Fruit fly (Drosophila melanogaster) whole organism, wandering third instar larva: ENCODE measurements around the gene CG7386.

ENCODE experiments used
- Abd-B ChIP-seq: fragments of >200 bp; optimal IDR thresholded peaks from 2 replicates; lab custom pipeline; 2017; ENCODE audit warnings: missing biosample characterization, missing genetic modification characterization
- CG32264 ChIP-seq: fragments of 200-800 bp; sonication (Bioruptor generic); optimal IDR thresholded peaks from 2 replicates; lab custom pipeline; 2016; ENCODE audit warnings: missing biosample characterization, missing genetic modification characterization
- CG9705 ChIP-seq: fragments of 200-800 bp; sonication (Bioruptor generic); optimal IDR thresholded peaks from 2 replicates; lab custom pipeline; 2018; ENCODE audit warnings: missing biosample characterization, mild to moderate bottlenecking, missing genetic modification characterization
- CrebA ChIP-seq: fragments of 200-800 bp; sonication (Bioruptor generic); optimal IDR thresholded peaks from 2 replicates; lab custom pipeline; 2016; ENCODE audit warnings: missing biosample characterization, mild to moderate bottlenecking, missing genetic modification characterization, borderline replicate concordance
- Dfd ChIP-seq: fragments of >200 bp; optimal IDR thresholded peaks from 2 replicates; lab custom pipeline; 2017; ENCODE audit warnings: missing biosample characterization, missing genetic modification characterization
- GATAd ChIP-seq: sonication (Bioruptor generic); optimal IDR thresholded peaks from 2 replicates; lab custom pipeline; 2016; ENCODE audit warnings: missing biosample characterization, missing genetic modification characterization
- HLH106 ChIP-seq: fragments of 200-800 bp; optimal IDR thresholded peaks from 3 replicates; lab custom pipeline; 2019; ENCODE audit warnings: missing biosample characterization, mild to moderate bottlenecking, missing genetic modification characterization, moderate library complexity
- Hnf4 ChIP-seq: fragments of 200-800 bp; sonication (Bioruptor generic); optimal IDR thresholded peaks from 2 replicates; lab custom pipeline; 2016; ENCODE audit warnings: missing biosample characterization, mild to moderate bottlenecking, missing genetic modification characterization
- Hr78 ChIP-seq: fragments of >200 bp; optimal IDR thresholded peaks from 2 replicates; lab custom pipeline; 2017; ENCODE audit warnings: missing biosample characterization, missing genetic modification characterization
- Hr83 ChIP-seq: fragments of 200-300 bp; sonication (Bioruptor generic); optimal IDR thresholded peaks from 2 replicates; lab custom pipeline; 2016; ENCODE audit warnings: missing biosample characterization, mild to moderate bottlenecking, missing genetic modification characterization, moderate library complexity; ENCODE audit not compliant: poor library complexity, severe bottlenecking
- Mio ChIP-seq: sonication (Bioruptor generic); optimal IDR thresholded peaks from 2 replicates; lab custom pipeline; 2016; ENCODE audit warnings: missing biosample characterization, missing genetic modification characterization
- N ChIP-seq: fragments of >200 bp; optimal IDR thresholded peaks from 2 replicates; lab custom pipeline; 2018; ENCODE audit warnings: missing biosample characterization, missing external identifiers, missing genetic modification characterization
- Rel ChIP-seq, 2 experiments: fragments of 200-800 bp; sonication (Bioruptor generic) in 1 of 2; optimal IDR thresholded peaks; 2 replicates in 1 of 2; 3 replicates in 1 of 2; lab custom pipeline; 2016 to 2019; ENCODE audit warnings: mild to moderate bottlenecking in 2 of 2, missing biosample characterization in 2 of 2, missing genetic modification characterization in 2 of 2, moderate library complexity in 1 of 2
- Vsx2 ChIP-seq: fragments of 200-300, 225-300 bp; sonication (Bioruptor generic); optimal IDR thresholded peaks from 2 replicates; lab custom pipeline; 2018; ENCODE audit warnings: missing biosample characterization, missing genetic modification characterization; ENCODE audit not compliant: partially characterized antibody
- br ChIP-seq: fragments of 200-800 bp; sonication (Bioruptor generic); optimal IDR thresholded peaks from 2 replicates; lab custom pipeline; 2016; ENCODE audit warnings: missing biosample characterization, missing genetic modification characterization
- brk ChIP-seq: fragments of 200-800 bp; sonication (Bioruptor generic); optimal IDR thresholded peaks from 2 replicates; lab custom pipeline; 2016; ENCODE audit warnings: missing biosample characterization, mild to moderate bottlenecking, missing genetic modification characterization
- dmrt93B ChIP-seq: fragments of 200-800 bp; sonication (Bioruptor generic); optimal IDR thresholded peaks from 2 replicates; lab custom pipeline; 2018; ENCODE audit warnings: missing biosample characterization, mild to moderate bottlenecking, missing genetic modification characterization
- ey ChIP-seq: fragments of 200-800 bp; sonication (Bioruptor generic); optimal IDR thresholded peaks from 2 replicates; lab custom pipeline; 2016; ENCODE audit warnings: missing biosample characterization, missing genetic modification characterization
- foxo ChIP-seq, 2 experiments: fragments of 200-800 bp; sonication (Bioruptor generic); optimal IDR thresholded peaks; 2 replicates in 1 of 2; 3 replicates in 1 of 2; lab custom pipeline; 2016 to 2017; ENCODE audit warnings: missing biosample characterization in 2 of 2, missing genetic modification characterization in 2 of 2
- fru ChIP-seq: fragments of 200-800 bp; sonication (Bioruptor generic); optimal IDR thresholded peaks from 3 replicates; lab custom pipeline; 2016; ENCODE audit warnings: missing biosample characterization, mild to moderate bottlenecking, missing genetic modification characterization
- jim ChIP-seq: fragments of 175-275, 200-325 bp; sonication (Bioruptor generic); optimal IDR thresholded peaks from 2 replicates; lab custom pipeline; 2016; ENCODE audit warnings: missing biosample characterization, mild to moderate bottlenecking, missing genetic modification characterization
- lola ChIP-seq: fragments of >200 bp; optimal IDR thresholded peaks from 2 replicates; lab custom pipeline; 2017; ENCODE audit warnings: missing biosample characterization, missing genetic modification characterization
- pan ChIP-seq: fragments of >200 bp; optimal IDR thresholded peaks from 2 replicates; lab custom pipeline; 2017
- psq ChIP-seq: fragments of 200-800 bp; sonication (Bioruptor generic); optimal IDR thresholded peaks from 3 replicates; lab custom pipeline; 2017; ENCODE audit warnings: missing biosample characterization, mild to moderate bottlenecking, missing genetic modification characterization, moderate library complexity
- sage ChIP-seq: fragments of 200-800 bp; sonication (Bioruptor generic); optimal IDR thresholded peaks from 2 replicates; lab custom pipeline; 2016; ENCODE audit warnings: missing biosample characterization, mild to moderate bottlenecking, missing genetic modification characterization
- sv ChIP-seq: fragments of 200-800 bp; sonication (Bioruptor generic); optimal IDR thresholded peaks from 3 replicates; lab custom pipeline; 2016; ENCODE audit warnings: missing biosample characterization, missing genetic modification characterization
- tai ChIP-seq: sonication (Bioruptor generic); optimal IDR thresholded peaks from 2 replicates; lab custom pipeline; 2016; ENCODE audit warnings: missing biosample characterization, missing genetic modification characterization
- usp ChIP-seq: fragments of >200 bp; optimal IDR thresholded peaks from 2 replicates; lab custom pipeline; 2017; ENCODE audit warnings: missing biosample characterization, missing genetic modification characterization
- woc ChIP-seq: sonication (Bioruptor generic); optimal IDR thresholded peaks from 2 replicates; lab custom pipeline; 2016; ENCODE audit warnings: missing biosample characterization, mild to moderate bottlenecking, missing genetic modification characterization

CG7386 gene

DNA sequence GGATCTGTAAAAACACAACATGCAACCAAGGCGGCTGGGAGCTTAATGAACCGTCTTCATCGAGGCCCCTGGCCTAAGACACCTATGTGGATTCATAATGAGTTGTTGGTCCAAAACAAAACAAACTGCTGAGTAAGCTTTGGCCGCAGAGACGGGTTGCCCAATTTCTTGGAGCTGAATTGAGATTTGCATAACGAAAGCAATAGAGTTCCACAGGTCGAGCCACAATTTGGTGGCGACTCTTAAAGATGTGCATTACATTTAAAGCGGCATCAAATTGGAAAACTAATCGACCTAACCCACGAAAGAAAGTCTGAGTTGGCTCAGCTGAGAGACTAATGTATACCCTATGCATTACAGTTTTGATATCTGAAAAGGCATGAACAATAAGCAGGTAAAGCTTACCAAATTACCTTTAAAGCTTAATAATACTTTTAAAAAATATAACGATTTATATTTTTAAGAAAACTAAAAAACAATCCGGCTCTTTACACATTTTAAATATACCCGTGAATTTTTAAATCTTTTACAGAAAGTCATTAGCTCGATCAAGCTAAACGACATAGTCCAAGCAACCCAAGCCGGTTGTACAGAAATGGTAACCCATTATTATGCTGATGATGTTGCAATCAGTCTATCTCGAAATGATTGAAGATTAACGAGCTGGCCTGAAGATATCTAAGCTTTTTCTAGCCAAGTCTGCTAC is 32.1 kb upstream of the CG7386 start, which contains the start of gene CG13297:
CG13297 (minus strand) TSS at position 51 of the 706 bp plus-strand sequence.
- TF ChIP-seq brk (GFP tag; lab: Kevin White, UChicago) = no peak
- no peak for TF ChIP-seq jim (GFP tag; lab: Kevin White, UChicago)
- no peak for TF ChIP-seq CG9705 (GFP tag; lab: Kevin White, UChicago)
- TF ChIP-seq Hr83 = no peak
- TF ChIP-seq CrebA (GFP tag; lab: Kevin White, UChicago) = no peak
- no peak for TF ChIP-seq Vsx2 (GFP tag; lab: Kevin White, UChicago)
- TF ChIP-seq N (GFP tag; lab: Kevin White, UChicago) = no peak
- TF ChIP-seq Dfd (GFP tag; lab: Kevin White, UChicago) = no peak
- TF ChIP-seq CG32264 (GFP tag; lab: Kevin White, UChicago) = no peak

DNA sequence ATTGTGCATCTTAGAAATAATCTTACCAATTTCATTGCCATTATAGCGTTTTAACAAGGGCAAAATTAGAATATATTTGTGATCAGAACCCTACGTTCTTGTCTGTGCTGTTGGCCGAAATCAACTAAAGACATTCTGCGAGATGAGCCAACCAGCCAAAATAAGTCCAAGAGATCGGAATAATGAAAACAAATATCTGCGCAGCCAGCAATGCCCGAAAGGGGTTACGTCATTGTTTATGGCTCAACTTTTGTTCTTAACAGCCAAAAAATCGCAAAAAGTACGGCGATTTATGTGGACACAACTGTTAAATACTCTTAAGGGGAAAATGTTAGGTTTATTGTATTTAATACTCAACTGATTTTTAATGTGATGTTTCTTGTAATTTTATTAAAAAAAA is 31.0 kb upstream of the CG7386 start, which contains the start of gene Cpr65Ay:
Cpr65Ay (minus strand) TSS at position 101 of the 400 bp plus-strand sequence.
- TF ChIP-seq usp (GFP tag; lab: Kevin White, UChicago) (no peak), foxo (GFP tag; optimal IDR thresholded peaks at IDR 0.05; lab: Kevin White, UChicago) (no peak), tai (GFP tag; lab: Kevin White, UChicago) (no peak), psq (no peak), CG9705 (GFP tag; lab: Kevin White, UChicago) (no peak), jim (GFP tag; lab: Kevin White, UChicago) (no peak), Mio (GFP tag; lab: Kevin White, UChicago) (no peak), Vsx2 (GFP tag; lab: Kevin White, UChicago) (no peak), fru (GFP tag; lab: Kevin White, UChicago) (no peak), sage (no peak), ey (no peak), sv (GFP tag; lab: Kevin White, UChicago) (no peak), CG32264 (GFP tag; lab: Kevin White, UChicago) (no peak), GATAd (GFP tag; lab: Kevin White, UChicago) (no peak)

- TF ChIP-seq lola (no peak), HLH106 (tag; lab: Kevin White, UChicago) (no peak), pan (lab: Kevin White, UChicago) (no peak), CG9705 (GFP tag; lab: Kevin White, UChicago) (no peak), woc (GFP tag; lab: Kevin White, UChicago) (no peak), CG32264 (GFP tag; lab: Kevin White, UChicago) (no peak), tai (GFP tag; lab: Kevin White, UChicago) (no peak), dmrt93B (no peak), Hnf4 (GFP tag; lab: Kevin White, UChicago) (no peak), ey (no peak), Hr78 (GFP tag; lab: Kevin White, UChicago) (no peak), usp (GFP tag; lab: Kevin White, UChicago) (no peak), sage (no peak), Mio (GFP tag; lab: Kevin White, UChicago) (no peak), Rel (GFP tag; optimal IDR thresholded peaks at IDR 0.05; lab: Kevin White, UChicago) (no peak), Rel (tag; optimal IDR thresholded peaks at IDR 0.05; lab: Kevin White, UChicago) (no peak), N (GFP tag; lab: Kevin White, UChicago) (no peak), br (GFP tag; lab: Kevin White, UChicago) (no peak), jim (GFP tag; lab: Kevin White, UChicago) (no peak)
Observed at dm6 chr3L:6159863-6160262, 29.7 kb upstream of the CG7386 start.

DNA sequence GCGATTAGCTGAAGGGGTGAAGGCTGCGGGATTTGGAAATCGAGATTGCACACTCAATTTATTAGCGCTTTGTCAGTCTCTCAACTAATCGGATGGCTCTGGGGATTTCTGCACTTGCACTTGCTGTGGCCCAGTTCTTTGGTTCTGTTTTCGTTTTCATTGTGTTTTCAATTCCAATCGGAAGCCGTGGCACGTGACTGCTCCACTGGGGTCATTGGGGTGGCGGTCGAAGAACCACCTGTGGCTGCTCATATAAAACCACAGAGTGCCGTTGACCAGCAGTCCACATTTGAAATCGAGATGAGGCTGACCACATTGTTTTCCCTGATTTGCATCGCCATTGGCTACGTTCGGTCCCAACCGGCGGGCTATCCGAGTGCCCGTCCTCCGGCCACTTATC is 29.0 kb upstream of the CG7386 start, which contains the start of gene Cpr65Az:
Cpr65Az (plus strand) TSS at position 301 of the 400 bp plus-strand sequence.
- TF ChIP-seq ey (no peak), GATAd (GFP tag; lab: Kevin White, UChicago) (no peak), tai (GFP tag; lab: Kevin White, UChicago) (no peak), pan (lab: Kevin White, UChicago) (no peak), usp (GFP tag; lab: Kevin White, UChicago) (no peak), lola (no peak), Mio (GFP tag; lab: Kevin White, UChicago) (no peak), CG32264 (GFP tag; lab: Kevin White, UChicago) (no peak), Abd-B (GFP tag; lab: Kevin White, UChicago) (no peak), psq (no peak), N (GFP tag; lab: Kevin White, UChicago) (no peak), Hnf4 (GFP tag; lab: Kevin White, UChicago) (no peak), Hr83 (no peak), brk (GFP tag; lab: Kevin White, UChicago) (no peak)
